Worm (Caenorhabditis elegans) whole organism, L2 larva: Measurements from ENCODE around the gene syp-2.
A peak's percentile ranks its signal among the peaks of the same experiment; 100 is the strongest.

Experiments
- R02D3.7 ChIP-seq: fragments of 150-350 bp; optimal IDR thresholded peaks from 2 replicates; lab custom pipeline; 2014; ENCODE audit warnings: missing biosample characterization, missing genetic modification characterization
- Y55F3AM.14 ChIP-seq: fragments of 200-800 bp; sonication (Bioruptor generic); optimal IDR thresholded peaks from 2 replicates; lab custom pipeline; 2018; ENCODE audit warnings: mild to moderate bottlenecking, missing genetic modification characterization, missing compliant biosample characterization
- aly-2 ChIP-seq: fragments of 150-350 bp; optimal IDR thresholded peaks from 2 replicates; lab custom pipeline; 2014; ENCODE audit warnings: missing biosample characterization, missing genetic modification characterization
- blmp-1 ChIP-seq: sonication (generic microtip); optimal IDR thresholded peaks from 2 replicates; lab custom pipeline; 2017; ENCODE audit warnings: missing genetic modification characterization, mild to moderate bottlenecking, missing compliant biosample characterization, antibody characterized with exemption, moderate library complexity; ENCODE audit not compliant: insufficient read depth
- ceh-16 ChIP-seq: fragments of 150-350 bp; optimal IDR thresholded peaks from 2 replicates; lab custom pipeline; 2014; ENCODE audit warnings: missing biosample characterization, missing genetic modification characterization
- crh-2 ChIP-seq: sonication (generic microtip); optimal IDR thresholded peaks from 2 replicates; lab custom pipeline; 2017; ENCODE audit warnings: missing biosample characterization, missing genetic modification characterization
- dmd-4 ChIP-seq: sonication (generic microtip); optimal IDR thresholded peaks from 2 replicates; lab custom pipeline; 2017; ENCODE audit warnings: missing biosample characterization, missing genetic modification characterization
- egl-27 ChIP-seq: sonication (generic microtip); optimal IDR thresholded peaks from 3 replicates; lab custom pipeline; 2017; ENCODE audit warnings: missing biosample characterization, missing genetic modification reagents, missing genetic modification characterization
- elt-1 ChIP-seq: fragments of 150-350 bp; optimal IDR thresholded peaks from 2 replicates; lab custom pipeline; 2014; ENCODE audit warnings: missing biosample characterization, missing genetic modification characterization
- fos-1 ChIP-seq: fragments of 150-350 bp; optimal IDR thresholded peaks from 2 replicates; lab custom pipeline; 2014; ENCODE audit warnings: missing biosample characterization, missing genetic modification characterization
- gmeb-1 ChIP-seq: fragments of 150-350 bp; optimal IDR thresholded peaks from 2 replicates; lab custom pipeline; 2014; ENCODE audit warnings: missing biosample characterization, missing genetic modification characterization
- lin-11 ChIP-seq: fragments of 150-350 bp; sonication (generic microtip); optimal IDR thresholded peaks from 2 replicates; lab custom pipeline; 2014; ENCODE audit warnings: missing biosample characterization, missing genetic modification characterization, inconsistent platforms, mixed read lengths
- lin-39 ChIP-seq: fragments of 150-350 bp; optimal IDR thresholded peaks from 2 replicates; lab custom pipeline; 2014; ENCODE audit warnings: missing biosample characterization, missing genetic modification reagents, missing genetic modification characterization
- mdl-1 ChIP-seq, 2 experiments: fragments of 150-350 bp in 1 of 2; sonication (generic microtip) in 1 of 2; optimal IDR thresholded peaks; 2 replicates each; lab custom pipeline; 2017; ENCODE audit warnings: missing biosample characterization in 2 of 2, missing genetic modification characterization in 2 of 2
- nhr-10 ChIP-seq: sonication (generic microtip); optimal IDR thresholded peaks from 2 replicates; lab custom pipeline; 2017; ENCODE audit warnings: missing biosample characterization, missing genetic modification characterization
- nhr-129 ChIP-seq: fragments of 150-350 bp; optimal IDR thresholded peaks from 2 replicates; lab custom pipeline; 2014; ENCODE audit warnings: missing biosample characterization, missing genetic modification characterization
- nhr-23 ChIP-seq: fragments of 150-350 bp; optimal IDR thresholded peaks from 2 replicates; lab custom pipeline; 2014; ENCODE audit warnings: missing biosample characterization, missing genetic modification reagents, missing genetic modification characterization
- nhr-237 ChIP-seq: fragments of 150-350 bp; optimal IDR thresholded peaks from 2 replicates; lab custom pipeline; 2014; ENCODE audit warnings: missing biosample characterization, missing genetic modification characterization
- nhr-25 ChIP-seq: fragments of 150-350 bp; sonication (generic microtip); optimal IDR thresholded peaks from 3 replicates; lab custom pipeline; 2014; ENCODE audit warnings: missing biosample characterization, missing genetic modification characterization
- nhr-77 ChIP-seq: fragments of 150-350 bp; optimal IDR thresholded peaks from 2 replicates; lab custom pipeline; 2014; ENCODE audit warnings: missing biosample characterization, missing genetic modification characterization
- sem-4 ChIP-seq: fragments of 150-350 bp; optimal IDR thresholded peaks from 2 replicates; lab custom pipeline; 2014; ENCODE audit warnings: missing biosample characterization, missing genetic modification reagents, missing genetic modification characterization
- skn-1 ChIP-seq: sonication (generic microtip); optimal IDR thresholded peaks from 2 replicates; lab custom pipeline; 2017; ENCODE audit warnings: missing biosample characterization, missing genetic modification characterization
- sma-3 ChIP-seq: sonication (generic microtip); optimal IDR thresholded peaks from 2 replicates; lab custom pipeline; 2016; ENCODE audit warnings: missing genetic modification reagents, missing genetic modification characterization, missing compliant biosample characterization
- sma-9 ChIP-seq, 2 experiments: fragments of 150-350 bp in 1 of 2; sonication (generic microtip) in 1 of 2; optimal IDR thresholded peaks; 2 replicates each; lab custom pipeline; 2014 to 2016; ENCODE audit warnings: missing genetic modification characterization in 2 of 2, mild to moderate bottlenecking in 1 of 2, missing biosample characterization in 1 of 2, missing compliant biosample characterization in 1 of 2, missing genetic modification reagents in 1 of 2, moderate library complexity in 1 of 2
- snpc-4 ChIP-seq: fragments of 150-350 bp; optimal IDR thresholded peaks from 2 replicates; lab custom pipeline; 2014; ENCODE audit warnings: missing biosample characterization, missing genetic modification characterization
- unc-55 ChIP-seq: fragments of 150-350 bp; sonication (generic microtip); optimal IDR thresholded peaks from 3 replicates; lab custom pipeline; 2014; ENCODE audit warnings: missing biosample characterization, missing genetic modification reagents, missing genetic modification characterization
- unc-62 ChIP-seq: fragments of 150-350 bp; optimal IDR thresholded peaks from 2 replicates; lab custom pipeline; 2014; ENCODE audit warnings: missing biosample characterization, missing genetic modification reagents, missing genetic modification characterization
- ztf-4 ChIP-seq: fragments of 150-350 bp; optimal IDR thresholded peaks from 2 replicates; lab custom pipeline; 2014; ENCODE audit warnings: missing biosample characterization, missing genetic modification characterization

syp-2 gene

ce11 chrV:5523260-5523659 lies 13.0 kb upstream of the syp-2 start:
- TF ChIP-seq nhr-129 (tag; lab: Kevin White, UChicago) (peak; percentile 5), mdl-1 (tag; optimal IDR thresholded peaks at IDR 0.05; lab: Kevin White, UChicago) (no peak), dmd-4 (no peak), lin-11 (tag; lab: Kevin White, UChicago) (no peak), blmp-1 (tag; lab: Kevin White, UChicago) (peak; percentile 19), nhr-23 (tag; lab: Kevin White, UChicago) (peak; percentile 74), elt-1 (tag; lab: Kevin White, UChicago) (peak; percentile 96), unc-55 (GFP tag; lab: Kevin White, UChicago) (no peak), ceh-16 (tag; lab: Kevin White, UChicago) (peak; percentile 94), sem-4 (peak; percentile 26), crh-2 (tag; lab: Kevin White, UChicago) (no peak), nhr-25 (tag; lab: Kevin White, UChicago) (peak; percentile 43), sma-9 (GFP tag; optimal IDR thresholded peaks at IDR 0.05; lab: Kevin White, UChicago) (peak; percentile 49), sma-9 (tag; optimal IDR thresholded peaks at IDR 0.05; lab: Kevin White, UChicago) (no peak), Y55F3AM.14 (no peak)

ce11 chrV:5525208-5525607 lies 11.1 kb upstream of the syp-2 start:
- no peak for TF ChIP-seq mdl-1 (tag; optimal IDR thresholded peaks at IDR 0.05; lab: Kevin White, UChicago)

DNA sequence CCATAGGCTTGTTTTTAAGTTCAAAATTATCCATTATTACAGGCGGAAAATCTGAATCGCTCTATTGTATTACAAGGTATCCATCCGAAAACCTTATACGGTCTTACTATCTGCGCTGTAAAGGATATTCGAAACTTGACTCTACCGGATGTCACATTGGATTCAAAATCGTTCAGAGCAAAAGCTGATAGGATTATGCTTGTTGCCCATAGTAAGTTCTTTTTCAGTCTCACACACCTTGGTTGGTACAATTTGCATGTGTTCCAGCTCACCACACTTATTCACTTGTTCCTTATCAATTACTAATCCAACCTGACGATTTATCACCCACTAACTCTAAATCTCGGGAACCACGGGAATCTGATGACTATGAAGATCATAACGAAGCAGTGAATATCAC lies 8.6 kb upstream of the syp-2 start:
- TF ChIP-seq Y55F3AM.14 (peak; percentile 48), nhr-129 (tag; lab: Kevin White, UChicago) (no peak)

- TF ChIP-seq egl-27 (no peak), lin-39 (tag; lab: Kevin White, UChicago) (no peak), crh-2 (tag; lab: Kevin White, UChicago) (no peak)
Observed at ce11 chrV:5533755-5534154, 2.5 kb upstream of the syp-2 start, which contains the start of gene grl-1. grl-1 (minus strand) TSS chrV:5533855.

DNA sequence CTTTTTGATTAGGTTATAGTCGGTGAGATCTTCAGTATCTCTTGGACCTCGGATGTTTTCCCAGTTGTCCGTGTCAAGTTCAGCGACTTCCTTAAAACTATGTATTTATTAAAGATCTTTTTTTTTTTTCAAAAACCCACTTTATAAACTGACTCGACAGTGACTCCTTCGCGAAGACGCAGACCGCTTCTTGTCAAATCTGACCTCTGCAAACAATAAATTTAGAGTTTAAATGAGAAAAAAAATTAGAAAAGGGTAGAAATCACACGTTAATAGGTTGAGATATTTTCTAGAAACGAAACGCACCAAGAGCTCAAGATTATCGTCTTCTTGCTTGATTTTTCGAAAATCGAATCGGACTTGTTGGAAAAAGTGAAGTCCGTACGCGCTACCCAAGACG lies 513 bp upstream of the syp-2 start, which contains the start of gene C24G6.8:
Gene C24G6.8, minus strand, starts transcription at position 101 of the 400 bp plus-strand sequence.
- TF ChIP-seq ztf-4 (tag; lab: Kevin White, UChicago) (no peak), sma-3 (GFP tag; lab: Kevin White, UChicago) (no peak), nhr-237 (tag; lab: Kevin White, UChicago) (no peak), sma-9 (GFP tag; optimal IDR thresholded peaks at IDR 0.05; lab: Kevin White, UChicago) (no peak), sma-9 (tag; optimal IDR thresholded peaks at IDR 0.05; lab: Kevin White, UChicago) (no peak), unc-62 (GFP tag; lab: Kevin White, UChicago) (no peak), gmeb-1 (tag; lab: Kevin White, UChicago) (no peak), aly-2 (no peak), snpc-4 (tag; lab: Kevin White, UChicago) (no peak)

- TF ChIP-seq sem-4, result no peak
- no peak for TF ChIP-seq egl-27
- no peak for TF ChIP-seq nhr-77 (tag; lab: Kevin White, UChicago)
- no peak for TF ChIP-seq nhr-23 (tag; lab: Kevin White, UChicago)
Observed at ce11 chrV:5538500-5538899, 2.2 kb downstream of the syp-2 start, which contains the start of gene cft-1. cft-1 (plus strand) TSS chrV:5538800.

ce11 chrV:5548051-5548450 lies 11.8 kb downstream of the syp-2 start, which contains the start of gene ugt-48:
ugt-48 (minus strand) TSS chrV:5548062.
- peak; percentile 51 for TF ChIP-seq fos-1
- TF ChIP-seq nhr-10 (tag; lab: Kevin White, UChicago), result no peak
- peak; percentile 72 for TF ChIP-seq skn-1 (tag; lab: Kevin White, UChicago)
- no peak for TF ChIP-seq R02D3.7 (tag; lab: Kevin White, UChicago)
